5 fruit fly cellular contexts compared by ENCODE assay signal in genomic region chrX:3444800-3445199, dm6.
TF ChIP-seq lines count a peak whose summit lies in the region.

No protein-coding gene starts in this region.

- no peak for TF ChIP-seq CTCF in whole organism, embryonic (GFP tag; optimal IDR thresholded peaks at IDR 0.05; lab: Kevin White, UChicago)

TF ChIP-seq in whole organism, adult, 20 proteins besides CTCF, POLR2A, EP300 and RAD21:
- TF ChIP-seq CG33017 (tag; optimal IDR thresholded peaks at IDR 0.05; lab: Kevin White, UChicago) (peak; percentile 19), CG11617 (GFP tag; optimal IDR thresholded peaks at IDR 0.05; lab: Kevin White, UChicago) (peak; percentile 55), CG14711 (tag; optimal IDR thresholded peaks at IDR 0.05; lab: Kevin White, UChicago) (peak; percentile 78), CG5204 (GFP tag; optimal IDR thresholded peaks at IDR 0.05; lab: Kevin White, UChicago) (no peak), CG12768 (GFP tag; optimal IDR thresholded peaks at IDR 0.05; lab: Kevin White, UChicago) (no peak), tj (GFP tag; optimal IDR thresholded peaks at IDR 0.05; lab: Kevin White, UChicago) (peak; percentile 22), Crg-1 (GFP tag; optimal IDR thresholded peaks at IDR 0.05; lab: Kevin White, UChicago) (no peak), CG7045 (GFP tag; optimal IDR thresholded peaks at IDR 0.05; lab: Kevin White, UChicago) (no peak), pad (GFP tag; optimal IDR thresholded peaks at IDR 0.05; lab: Kevin White, UChicago) (peak; percentile 27), cic (GFP tag; optimal IDR thresholded peaks at IDR 0.05; lab: Kevin White, UChicago) (peak; percentile 23), Mnt (GFP tag; optimal IDR thresholded peaks at IDR 0.05; lab: Kevin White, UChicago) (peak; percentile 23), CG7101 (tag; optimal IDR thresholded peaks at IDR 0.05; lab: Kevin White, UChicago) (peak; percentile 63)

TF ChIP-seq in whole organism, embryonic, 481 proteins besides CTCF, POLR2A, EP300 and RAD21 (continues in another document):
- TF ChIP-seq Hmr (GFP tag; optimal IDR thresholded peaks at IDR 0.05; lab: Kevin White, UChicago) (peak; percentile 41), CG1647 (GFP tag; optimal IDR thresholded peaks at IDR 0.05; lab: Kevin White, UChicago) (no peak), CG32532 (GFP tag; IDR thresholded peaks at IDR 0.05; lab: Robert Waterston, UW) (0 out of 2 replicates have a peak, but pooled peaks have one; percentile 34), CG11247 (GFP tag; IDR thresholded peaks at IDR 0.05; lab: Robert Waterston, UW) (no peak), Hsf (GFP tag; optimal IDR thresholded peaks at IDR 0.05; lab: Kevin White, UChicago) (no peak), Kr (GFP tag; optimal IDR thresholded peaks at IDR 0.05; lab: Kevin White, UChicago) (no peak), PHDP (tag; optimal IDR thresholded peaks at IDR 0.05; lab: Kevin White, UChicago) (no peak), CG17612 (GFP tag; IDR thresholded peaks at IDR 0.05; lab: Robert Waterston, UW) (no peak), Sin3A (optimal IDR thresholded peaks at IDR 0.05; lab: Kevin White, UChicago) (no peak), CG1602 (GFP tag; optimal IDR thresholded peaks at IDR 0.05; lab: Kevin White, UChicago) (no peak), CG8359 (GFP tag; optimal IDR thresholded peaks at IDR 0.05; lab: Kevin White, UChicago; ENCODE audit: borderline replicate concordance) (no peak), CG43689 (GFP tag; IDR thresholded peaks at IDR 0.05; lab: Robert Waterston, UW) (no peak), lab (GFP tag; optimal IDR thresholded peaks at IDR 0.05; lab: Kevin White, UChicago) (peak; percentile 33), ken (GFP tag; IDR thresholded peaks at IDR 0.05; lab: Robert Waterston, UW) (no peak), bab2 (GFP tag; optimal IDR thresholded peaks at IDR 0.05; lab: Kevin White, UChicago) (no peak), CG2678 (tag; optimal IDR thresholded peaks at IDR 0.05; lab: Kevin White, UChicago) (peak; percentile 34), CG2889 (GFP tag; IDR thresholded peaks at IDR 0.05; lab: Robert Waterston, UW) (no peak), Meics (GFP tag; optimal IDR thresholded peaks at IDR 0.05; lab: Kevin White, UChicago) (peak; percentile 14), CG9932 (GFP tag; IDR thresholded peaks at IDR 0.05; lab: Robert Waterston, UW) (0 out of 2 replicates have a peak, but pooled peaks have one; percentile 24), trh (GFP tag; optimal IDR thresholded peaks at IDR 0.05; lab: Kevin White, UChicago) (no peak)

TF ChIP-seq in whole organism, prepupa, 60 proteins besides CTCF, POLR2A, EP300 and RAD21:
- peak; percentile 16 for TF ChIP-seq Met (GFP tag; optimal IDR thresholded peaks at IDR 0.05; lab: Kevin White, UChicago)
- TF ChIP-seq topi (GFP tag; optimal IDR thresholded peaks at IDR 0.05; lab: Kevin White, UChicago): peak; percentile 15
- peak; percentile 15 for TF ChIP-seq Blimp-1 (GFP tag; optimal IDR thresholded peaks at IDR 0.05; lab: Kevin White, UChicago)
- TF ChIP-seq Ets96B (tag; optimal IDR thresholded peaks at IDR 0.05; lab: Kevin White, UChicago): no peak
- peak; percentile 1 for TF ChIP-seq Smox (GFP tag; optimal IDR thresholded peaks at IDR 0.05; lab: Kevin White, UChicago)
- peak; percentile 17 for TF ChIP-seq cyc (GFP tag; optimal IDR thresholded peaks at IDR 0.05; lab: Kevin White, UChicago)
- peak; percentile 54 for TF ChIP-seq svp (GFP tag; lab: Kevin White, UChicago)
- no peak for TF ChIP-seq CG6854 (GFP tag; optimal IDR thresholded peaks at IDR 0.05; lab: Kevin White, UChicago)

TF ChIP-seq in whole organism, pupa, 21 proteins besides CTCF, POLR2A, EP300 and RAD21:
- TF ChIP-seq Snoo (tag; optimal IDR thresholded peaks at IDR 0.05; lab: Kevin White, UChicago) (peak; percentile 7), CG8159 (tag; optimal IDR thresholded peaks at IDR 0.05; lab: Kevin White, UChicago) (no peak)

TF ChIP-seq in whole organism, wandering third instar larva, 38 proteins besides CTCF, POLR2A, EP300 and RAD21:
- TF ChIP-seq rgr (GFP tag; optimal IDR thresholded peaks at IDR 0.05; lab: Kevin White, UChicago) (peak; percentile 52), CG32264 (GFP tag; optimal IDR thresholded peaks at IDR 0.05; lab: Kevin White, UChicago) (no peak), CrebA (GFP tag; optimal IDR thresholded peaks at IDR 0.05; lab: Kevin White, UChicago; ENCODE audit: borderline replicate concordance) (no peak), pan (optimal IDR thresholded peaks at IDR 0.05; lab: Kevin White, UChicago) (no peak), Myc (optimal IDR thresholded peaks at IDR 0.05; lab: Kevin White, UChicago) (no peak), jim (GFP tag; optimal IDR thresholded peaks at IDR 0.05; lab: Kevin White, UChicago) (no peak), tai (GFP tag; optimal IDR thresholded peaks at IDR 0.05; lab: Kevin White, UChicago) (no peak), fru (GFP tag; optimal IDR thresholded peaks at IDR 0.05; lab: Kevin White, UChicago) (peak; percentile 40), foxo (GFP tag; optimal IDR thresholded peaks at IDR 0.05; lab: Kevin White, UChicago) (peak in 1 of 2 experiments; percentile 64), Jra (GFP tag; optimal IDR thresholded peaks at IDR 0.05; lab: Kevin White, UChicago) (no peak), usp (GFP tag; optimal IDR thresholded peaks at IDR 0.05; lab: Kevin White, UChicago) (no peak), Dif (GFP tag; optimal IDR thresholded peaks at IDR 0.05; lab: Kevin White, UChicago; ENCODE audit: partially characterized antibody) (no peak), Dfd (GFP tag; optimal IDR thresholded peaks at IDR 0.05; lab: Kevin White, UChicago) (no peak), woc (GFP tag; optimal IDR thresholded peaks at IDR 0.05; lab: Kevin White, UChicago) (no peak), OdsH (GFP tag; optimal IDR thresholded peaks at IDR 0.05; lab: Kevin White, UChicago) (peak; percentile 7), dmrt93B (GFP tag; optimal IDR thresholded peaks at IDR 0.05; lab: Kevin White, UChicago) (peak; percentile 53), sv (GFP tag; optimal IDR thresholded peaks at IDR 0.05; lab: Kevin White, UChicago) (no peak), CG9705 (GFP tag; optimal IDR thresholded peaks at IDR 0.05; lab: Kevin White, UChicago) (no peak), dsf (GFP tag; optimal IDR thresholded peaks at IDR 0.05; lab: Kevin White, UChicago; ENCODE audit: borderline replicate concordance) (no peak), dl (GFP tag; optimal IDR thresholded peaks at IDR 0.05; lab: Kevin White, UChicago; ENCODE audit: insufficient read depth in 1 of 2, partially characterized antibody in 2 of 2) (no peak), Vsx2 (GFP tag; optimal IDR thresholded peaks at IDR 0.05; lab: Kevin White, UChicago; ENCODE audit: partially characterized antibody) (no peak), Abd-B (GFP tag; optimal IDR thresholded peaks at IDR 0.05; lab: Kevin White, UChicago) (no peak), Sp1 (GFP tag; optimal IDR thresholded peaks at IDR 0.05; lab: Kevin White, UChicago) (peak; percentile 22), h (GFP tag; optimal IDR thresholded peaks at IDR 0.05; lab: Kevin White, UChicago) (peak; percentile 44), lola (GFP tag; optimal IDR thresholded peaks at IDR 0.05; lab: Kevin White, UChicago) (no peak), Hnf4 (GFP tag; optimal IDR thresholded peaks at IDR 0.05; lab: Kevin White, UChicago) (no peak), Mio (GFP tag; optimal IDR thresholded peaks at IDR 0.05; lab: Kevin White, UChicago) (no peak), GATAd (GFP tag; optimal IDR thresholded peaks at IDR 0.05; lab: Kevin White, UChicago) (no peak), psq (GFP tag; optimal IDR thresholded peaks at IDR 0.05; lab: Kevin White, UChicago) (peak; percentile 34), HLH106 (tag; optimal IDR thresholded peaks at IDR 0.05; lab: Kevin White, UChicago) (peak; percentile 51), N (GFP tag; optimal IDR thresholded peaks at IDR 0.05; lab: Kevin White, UChicago) (no peak)
